Fruit fly (Drosophila melanogaster): ENCODE measurements around the gene Rel.

Rel gene

dm6 chr3R:9053021-9053420, 5.2 kb upstream of the Rel start (continued):
- TF ChIP-seq CG2202 (tag; optimal IDR thresholded peaks at IDR 0.05) (no peak), Stat92E (GFP tag; optimal IDR thresholded peaks at IDR 0.05) (no peak), CG33557 (GFP tag; optimal IDR thresholded peaks at IDR 0.05) (peak; percentile 27), sug (tag; optimal IDR thresholded peaks at IDR 0.05) (peak; percentile 93), zf30C (GFP tag; optimal IDR thresholded peaks at IDR 0.05) (peak; percentile 46), CG16815 (GFP tag; optimal IDR thresholded peaks at IDR 0.05) (no peak), unpg (GFP tag; optimal IDR thresholded peaks at IDR 0.05) (peak; percentile 34), CG2712 (tag; optimal IDR thresholded peaks at IDR 0.05) (peak; percentile 54), CG11723 (GFP tag; optimal IDR thresholded peaks at IDR 0.05) (peak; percentile 29), CG18011 (GFP tag; optimal IDR thresholded peaks at IDR 0.05) (peak; percentile 1), cad (GFP tag; optimal IDR thresholded peaks at IDR 0.05) (no peak), CG15269 (tag; optimal IDR thresholded peaks at IDR 0.05) (peak; percentile 46), CG18619 (GFP tag; optimal IDR thresholded peaks at IDR 0.05) (peak; percentile 12), CG12942 (GFP tag; optimal IDR thresholded peaks at IDR 0.05) (peak; percentile 21), chn (GFP tag; optimal IDR thresholded peaks at IDR 0.05) (peak; percentile 73), Myb (GFP tag; optimal IDR thresholded peaks at IDR 0.05) (peak; percentile 32), trem (tag; optimal IDR thresholded peaks at IDR 0.05) (peak; percentile 24), CG15479 (GFP tag; optimal IDR thresholded peaks at IDR 0.05) (no peak), sc (optimal IDR thresholded peaks at IDR 0.05) (no peak), sc (GFP tag; optimal IDR thresholded peaks at IDR 0.05) (no peak), grau (tag; optimal IDR thresholded peaks at IDR 0.05) (peak; percentile 35), TFAM (GFP tag; optimal IDR thresholded peaks at IDR 0.05) (no peak), Xbp1 (GFP tag; optimal IDR thresholded peaks at IDR 0.05) (peak; percentile 38), CG32532 (GFP tag; IDR thresholded peaks at IDR 0.05) (no peak), CG32767 (GFP tag; IDR thresholded peaks at IDR 0.05) (no peak), CG6683 (GFP tag; optimal IDR thresholded peaks at IDR 0.05) (peak; percentile 35), Hr51 (GFP tag; optimal IDR thresholded peaks at IDR 0.05) (peak; percentile 19 to 64), CG10431 (GFP tag; optimal IDR thresholded peaks at IDR 0.05) (no peak), CG7928 (GFP tag; optimal IDR thresholded peaks at IDR 0.05) (no peak), CG8478 (optimal IDR thresholded peaks at IDR 0.05) (no peak), zfh2 (GFP tag; optimal IDR thresholded peaks at IDR 0.05) (peak; percentile 66), lilli (GFP tag; optimal IDR thresholded peaks at IDR 0.05) (peak; percentile 85), chm (GFP tag; IDR thresholded peaks at IDR 0.05) (no peak), Gug (GFP tag; IDR thresholded peaks at IDR 0.05) (peak; percentile 89), CG13624 (GFP tag; optimal IDR thresholded peaks at IDR 0.05) (peak; percentile 81), Side (GFP tag; optimal IDR thresholded peaks at IDR 0.05) (peak; percentile 71), gcm (GFP tag; optimal IDR thresholded peaks at IDR 0.05) (peak; percentile 67), Adf1 (GFP tag; IDR thresholded peaks at IDR 0.05) (no peak), bab2 (GFP tag; optimal IDR thresholded peaks at IDR 0.05) (peak; percentile 19), Trl (optimal IDR thresholded peaks at IDR 0.05) (peak; percentile 88 to 94), Trl (GFP tag; optimal IDR thresholded peaks at IDR 0.05) (peak; percentile 84), CG15514 (GFP tag; optimal IDR thresholded peaks at IDR 0.05) (peak; percentile 72), hth (optimal IDR thresholded peaks at IDR 0.05) (no peak), sisA (GFP tag; IDR thresholded peaks at IDR 0.05) (no peak), tap (tag; optimal IDR thresholded peaks at IDR 0.05) (peak; percentile 44), nau (GFP tag; optimal IDR thresholded peaks at IDR 0.05) (peak; percentile 62), chinmo (GFP tag; IDR thresholded peaks at IDR 0.05; ENCODE audit: partially characterized antibody) (no peak), CG31365 (tag; optimal IDR thresholded peaks at IDR 0.05) (peak; percentile 35), CG4404 (GFP tag; IDR thresholded peaks at IDR 0.05) (no peak), sob (GFP tag; IDR thresholded peaks at IDR 0.05) (no peak), caup (GFP tag; optimal IDR thresholded peaks at IDR 0.05; ENCODE audit: severe bottlenecking) (peak; percentile 82), insv (GFP tag; optimal IDR thresholded peaks at IDR 0.05) (no peak)
